Fruit fly (Drosophila melanogaster) whole organism, prepupa: Measurements from ENCODE around the gene SclA.

ENCODE experiments used
- CG6163 ChIP-seq: fragments of 200-800 bp; sonication (Bioruptor generic); IDR thresholded peaks from 3 replicates; pipeline ENCODE4 v1.3.6; 2022; ENCODE audit warnings: missing biosample characterization, missing genetic modification characterization
- Lpt ChIP-seq: fragments of 200-800 bp; sonication (Bioruptor generic); optimal IDR thresholded peaks from 3 replicates; lab custom pipeline; 2016; ENCODE audit warnings: missing biosample characterization, missing genetic modification characterization

DNA sequence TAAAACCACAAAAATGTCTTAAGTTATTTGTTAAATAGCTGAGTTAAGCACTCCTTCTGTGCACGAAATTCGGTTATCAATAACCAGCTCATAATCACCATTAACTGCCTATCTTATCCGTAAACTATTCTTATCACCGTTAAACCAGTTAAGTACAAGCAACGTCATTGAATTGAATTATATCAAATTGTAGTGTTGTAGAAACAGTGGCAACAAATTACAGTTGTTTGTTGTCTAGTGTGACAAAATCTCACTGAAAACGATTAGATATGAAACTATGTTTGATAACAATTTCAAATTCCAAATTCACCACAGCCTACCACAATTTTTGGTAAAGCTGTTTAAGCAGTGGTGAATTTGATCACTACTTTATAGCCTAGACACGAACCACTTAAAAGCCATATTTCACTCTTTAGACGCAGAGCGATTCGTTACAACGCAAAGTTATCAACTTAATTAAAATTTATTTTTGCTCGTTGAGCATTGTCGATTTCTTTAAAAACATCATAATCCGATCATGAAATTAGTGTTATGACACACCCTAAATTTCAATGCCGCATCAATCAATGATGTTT lies 36.1 kb upstream of the SclA start:
- TF ChIP-seq Lpt (GFP tag; lab: Kevin White, UChicago) (no peak), CG6163 (no peak)
